Worm (Caenorhabditis elegans): ENCODE measurements around the gene frpr-4.

The frpr-4 gene

ce11 chrII:5209122-5209521 is 46.2 kb downstream of the frpr-4 start:
- no peak for TF ChIP-seq efl-1 (optimal IDR thresholded peaks at IDR 0.05)
- peak in 1 of 2 experiments; percentile 61 for TF ChIP-seq efl-1 (GFP tag; optimal IDR thresholded peaks at IDR 0.05 in 1 of 2)
- no peak for TF ChIP-seq hpl-2 (GFP tag; optimal IDR thresholded peaks at IDR 0.05)
- TF ChIP-seq sup-37 (GFP tag; optimal IDR thresholded peaks at IDR 0.05) = no peak
- TF ChIP-seq zip-4 (GFP tag; optimal IDR thresholded peaks at IDR 0.05) = no peak
- TF ChIP-seq snu-23 (GFP tag; optimal IDR thresholded peaks at IDR 0.05) = no peak
- TF ChIP-seq unc-30 (tag; optimal IDR thresholded peaks at IDR 0.05) = no peak
- no peak for TF ChIP-seq nhr-76 (tag; optimal IDR thresholded peaks at IDR 0.05)
- TF ChIP-seq C16A3.4 (tag; optimal IDR thresholded peaks at IDR 0.05) = no peak
- TF ChIP-seq elt-2 (tag; optimal IDR thresholded peaks at IDR 0.05) = no peak

ce11 chrII:5205286-5205685 is 50.0 kb downstream of the frpr-4 start:
- TF ChIP-seq zag-1 (tag; optimal IDR thresholded peaks at IDR 0.05) (no peak), efl-1 (optimal IDR thresholded peaks at IDR 0.05) (no peak), efl-1 (GFP tag; optimal IDR thresholded peaks at IDR 0.05 in 1 of 2) (peak in 1 of 2 experiments; percentile 86), elt-2 (tag; optimal IDR thresholded peaks at IDR 0.05) (peak; percentile 36)

DNA sequence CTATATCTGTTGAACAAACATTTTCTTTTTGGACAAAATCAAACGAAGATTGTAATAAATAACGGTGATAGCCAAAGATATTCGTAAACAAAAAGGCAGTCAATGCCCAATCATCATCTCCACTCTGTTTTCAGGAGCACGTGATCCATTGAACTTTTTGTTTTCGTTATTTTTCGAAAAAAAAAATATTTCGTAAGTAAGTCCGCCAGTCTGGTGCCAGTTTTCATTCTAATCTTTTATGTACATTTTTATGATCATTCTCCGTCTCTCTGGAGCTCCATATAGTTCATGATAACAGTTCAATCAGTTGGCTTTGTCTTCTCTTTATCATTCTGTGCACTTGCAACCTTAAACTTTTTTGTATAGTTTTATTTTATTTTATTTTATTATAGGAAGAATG is 52.4 kb downstream of the frpr-4 start, which contains the start of gene ampd-1:
TSS of gene ampd-1 (plus strand) at position 393 of the 400 bp plus-strand sequence.
- TF ChIP-seq alr-1 (tag; optimal IDR thresholded peaks at IDR 0.05; ENCODE audit: borderline replicate concordance) (no peak), nhr-71 (tag; optimal IDR thresholded peaks at IDR 0.05) (peak; percentile 45), nhr-84 (tag; optimal IDR thresholded peaks at IDR 0.05) (no peak), irx-1 (tag; optimal IDR thresholded peaks at IDR 0.05) (no peak), mef-2 (tag; optimal IDR thresholded peaks at IDR 0.05) (no peak), unc-86 (tag; optimal IDR thresholded peaks at IDR 0.05) (no peak), elt-2 (tag; optimal IDR thresholded peaks at IDR 0.05) (peak; percentile 89), fkh-8 (tag; optimal IDR thresholded peaks at IDR 0.05) (no peak), ets-5 (GFP tag; IDR thresholded peaks at IDR 0.05) (no peak), pqm-1 (tag; optimal IDR thresholded peaks at IDR 0.05) (no peak), unc-30 (tag; optimal IDR thresholded peaks at IDR 0.05) (no peak), nhr-90 (tag; optimal IDR thresholded peaks at IDR 0.05; ENCODE audit: poor library complexity) (peak; percentile 1), lin-14 (GFP tag; optimal IDR thresholded peaks at IDR 0.05) (peak; percentile 15), grh-1 (GFP tag; IDR thresholded peaks at IDR 0.05) (no peak), lin-35 (GFP tag; optimal IDR thresholded peaks at IDR 0.05) (peak in 1 of 2 experiments; percentile 37), snu-23 (GFP tag; optimal IDR thresholded peaks at IDR 0.05) (peak; percentile 27), efl-1 (optimal IDR thresholded peaks at IDR 0.05) (no peak), efl-1 (GFP tag; optimal IDR thresholded peaks at IDR 0.05 in 1 of 2) (peak in 1 of 2 experiments; percentile 85), pax-3 (tag; optimal IDR thresholded peaks at IDR 0.05) (no peak)

DNA sequence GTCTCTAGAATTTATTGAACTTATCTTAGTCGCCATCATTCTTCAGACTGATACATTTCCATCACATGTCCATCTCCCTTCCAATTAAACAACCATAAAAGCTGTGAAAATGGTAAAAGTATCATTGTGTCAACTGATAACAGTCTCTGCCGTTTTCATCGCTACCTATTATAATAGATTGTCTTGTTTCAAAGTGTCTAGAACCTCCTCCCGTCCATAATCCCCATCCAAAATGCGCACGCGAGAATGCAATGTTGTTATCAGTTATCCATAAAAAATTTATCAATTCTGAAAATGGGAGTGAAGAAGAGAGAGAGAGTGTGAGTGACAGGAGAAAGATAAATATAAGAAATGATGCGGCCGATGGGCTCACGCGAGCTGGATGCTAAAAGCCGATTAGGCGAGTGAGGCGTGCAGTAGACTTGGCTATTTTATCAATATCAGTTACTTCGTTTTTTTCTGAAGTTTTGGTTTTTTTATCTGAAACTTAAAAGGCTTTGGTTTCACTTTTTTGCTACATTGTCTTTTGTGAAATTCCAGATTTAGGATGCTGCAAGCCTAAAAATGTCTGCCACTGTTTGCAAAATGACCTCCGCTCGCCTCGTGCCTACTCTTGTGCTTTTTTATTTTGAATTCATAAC is 53.3 kb downstream of the frpr-4 start:
- TF ChIP-seq nhr-90 (tag; optimal IDR thresholded peaks at IDR 0.05; ENCODE audit: poor library complexity) = peak; percentile 42
- no peak for TF ChIP-seq aha-1 (tag; optimal IDR thresholded peaks at IDR 0.05)
- no peak for TF ChIP-seq tbx-2 (tag; optimal IDR thresholded peaks at IDR 0.05)
- peak in 4 of 6 experiments; percentile 22 to 77 (median 43) for TF ChIP-seq elt-3 (tag; optimal IDR thresholded peaks at IDR 0.05)
- TF ChIP-seq unc-86 (tag; optimal IDR thresholded peaks at IDR 0.05) = no peak
- no peak for TF ChIP-seq vab-15 (tag; optimal IDR thresholded peaks at IDR 0.05)
- TF ChIP-seq mdl-1 (tag; optimal IDR thresholded peaks at IDR 0.05) = no peak
- no peak for TF ChIP-seq irx-1 (tag; optimal IDR thresholded peaks at IDR 0.05)
- TF ChIP-seq efl-1 (optimal IDR thresholded peaks at IDR 0.05) = no peak
- TF ChIP-seq efl-1 (GFP tag; optimal IDR thresholded peaks at IDR 0.05 in 1 of 2) = no peak
- peak; percentile 32 for TF ChIP-seq lin-14 (GFP tag; optimal IDR thresholded peaks at IDR 0.05)
- TF ChIP-seq aly-2 (tag; optimal IDR thresholded peaks at IDR 0.05) = no peak
- no peak for TF ChIP-seq swsn-7 (tag; optimal IDR thresholded peaks at IDR 0.05)
- no peak for TF ChIP-seq efl-3 (GFP tag; optimal IDR thresholded peaks at IDR 0.05)
- TF ChIP-seq dsc-1 (tag; optimal IDR thresholded peaks at IDR 0.05) = peak; percentile 50
- peak; percentile 16 for TF ChIP-seq nhr-20 (tag; optimal IDR thresholded peaks at IDR 0.05)
- TF ChIP-seq lin-35 (GFP tag; optimal IDR thresholded peaks at IDR 0.05) = peak in 1 of 2 experiments; percentile 55
- peak; percentile 44 for TF ChIP-seq nhr-71 (tag; optimal IDR thresholded peaks at IDR 0.05)
- TF ChIP-seq skn-1 (tag; optimal IDR thresholded peaks at IDR 0.05) = no peak
- TF ChIP-seq ces-1 (GFP tag; optimal IDR thresholded peaks at IDR 0.05) = no peak
- TF ChIP-seq mef-2 (tag; optimal IDR thresholded peaks at IDR 0.05) = no peak
- TF ChIP-seq nhr-28 (tag; optimal IDR thresholded peaks at IDR 0.05) = no peak
- TF ChIP-seq nhr-47 (tag; optimal IDR thresholded peaks at IDR 0.05) = peak; percentile 16
- TF ChIP-seq hlh-4 (tag; optimal IDR thresholded peaks at IDR 0.05) = no peak
- TF ChIP-seq nhr-76 (tag; optimal IDR thresholded peaks at IDR 0.05) = no peak
- TF ChIP-seq C16A3.4 (tag; optimal IDR thresholded peaks at IDR 0.05) = no peak
- peak; percentile 67 for TF ChIP-seq nhr-85 (tag)
- TF ChIP-seq elt-2 (tag; optimal IDR thresholded peaks at IDR 0.05) = peak; percentile 99
- peak; percentile 82 for TF ChIP-seq pqm-1 (tag; optimal IDR thresholded peaks at IDR 0.05)
- TF ChIP-seq Y116A8C.19 (tag; optimal IDR thresholded peaks at IDR 0.05; ENCODE audit: borderline replicate concordance) = no peak
- no peak for TF ChIP-seq dpl-1 (GFP tag; optimal IDR thresholded peaks at IDR 0.05)

All from whole organism, L1 larva.